Fruit fly (Drosophila melanogaster) whole organism, embryonic: ENCODE data around the gene CG15034.

ENCODE experiments used
- Abd-B ChIP-seq: fragments of 200-800 bp; sonication (Bioruptor generic); optimal IDR thresholded peaks from 2 replicates; lab custom pipeline; 2018; ENCODE audit warnings: missing biosample characterization, mild to moderate bottlenecking, missing genetic modification characterization, moderate library complexity
- Adf1 ChIP-seq: fragments of 200-800 bp; sonication (Bioruptor generic); IDR thresholded peaks from 2 replicates; pipeline ENCODE4 v1.3.6; 2022; ENCODE audit warnings: missing biosample characterization, missing genetic modification characterization
- B-H1 ChIP-seq: fragments of 200-800 bp; sonication (Bioruptor generic); IDR thresholded peaks from 3 replicates; pipeline ENCODE4 v1.3.6; 2022; ENCODE audit warnings: missing biosample characterization, missing genetic modification characterization
- B-H2 ChIP-seq: fragments of 200-800 bp; sonication (Bioruptor generic); optimal IDR thresholded peaks from 2 replicates; lab custom pipeline; 2018; ENCODE audit warnings: missing biosample characterization, mild to moderate bottlenecking, missing genetic modification characterization
- BtbVII ChIP-seq: fragments of 200-800 bp; sonication (Bioruptor generic); optimal IDR thresholded peaks from 3 replicates; lab custom pipeline; 2017; ENCODE audit warnings: missing biosample characterization, mild to moderate bottlenecking, missing genetic modification characterization
- CG1024 ChIP-seq: fragments of 200-800 bp; sonication (Bioruptor generic); IDR thresholded peaks from 2 replicates; pipeline ENCODE4 v1.3.6; 2022; ENCODE audit warnings: missing biosample characterization, missing genetic modification characterization
- CG11093 ChIP-seq: fragments of 200-800 bp; sonication (Bioruptor generic); IDR thresholded peaks from 3 replicates; pipeline ENCODE4 v1.3.6; 2022; ENCODE audit warnings: missing biosample characterization, missing genetic modification characterization
- CG13424 ChIP-seq: fragments of 200-800 bp; sonication (Bioruptor generic); optimal IDR thresholded peaks from 2 replicates; lab custom pipeline; 2019; ENCODE audit warnings: missing biosample characterization, mild to moderate bottlenecking, missing genetic modification characterization, moderate library complexity
- CG1647 ChIP-seq: fragments of 200-800 bp; sonication (Bioruptor generic); optimal IDR thresholded peaks from 3 replicates; lab custom pipeline; 2016; ENCODE audit warnings: missing biosample characterization, missing genetic modification characterization
- CG16815 ChIP-seq: fragments of 200-800 bp; sonication (Bioruptor generic); optimal IDR thresholded peaks from 3 replicates; lab custom pipeline; 2017; ENCODE audit warnings: missing biosample characterization, mild to moderate bottlenecking, missing genetic modification characterization
- CG30020 ChIP-seq: fragments of 200-800 bp; optimal IDR thresholded peaks from 2 replicates; lab custom pipeline; 2019; ENCODE audit warnings: missing biosample characterization, mild to moderate bottlenecking, missing genetic modification characterization, moderate library complexity
- CG3065 ChIP-seq: fragments of 200-800 bp; sonication (Bioruptor generic); optimal IDR thresholded peaks from 2 replicates; lab custom pipeline; 2016; ENCODE audit warnings: missing biosample characterization, missing genetic modification characterization
- CG31365 ChIP-seq: fragments of 200-800 bp; sonication (Bioruptor generic); optimal IDR thresholded peaks from 2 replicates; lab custom pipeline; 2018; ENCODE audit warnings: missing biosample characterization, mild to moderate bottlenecking, missing genetic modification characterization
- CG31388 ChIP-seq: fragments of 200-800 bp; sonication (Bioruptor generic); optimal IDR thresholded peaks from 2 replicates; lab custom pipeline; 2016; ENCODE audit warnings: missing biosample characterization, missing genetic modification characterization
- CG32772 ChIP-seq: fragments of 200-800 bp; sonication (Bioruptor generic); IDR thresholded peaks from 2 replicates; pipeline ENCODE4 v1.3.6; 2022; ENCODE audit warnings: missing biosample characterization, missing genetic modification characterization
- CG3281 ChIP-seq: fragments of 200-800 bp; sonication (Bioruptor generic); optimal IDR thresholded peaks from 3 replicates; lab custom pipeline; 2017; ENCODE audit warnings: missing biosample characterization, mild to moderate bottlenecking, missing genetic modification characterization
- CG33213 ChIP-seq: fragments of 200-800 bp; sonication (Bioruptor generic); optimal IDR thresholded peaks from 3 replicates; lab custom pipeline; 2016; ENCODE audit warnings: missing biosample characterization, missing genetic modification characterization
- CG42726 ChIP-seq: fragments of 200-800 bp; sonication (Bioruptor generic); IDR thresholded peaks from 2 replicates; pipeline ENCODE4 v1.3.6; 2022; ENCODE audit warnings: missing biosample characterization, missing genetic modification characterization; ENCODE audit not compliant: partially characterized antibody
- CG7928 ChIP-seq: fragments of 200-800 bp; sonication (Bioruptor generic); optimal IDR thresholded peaks from 2 replicates; lab custom pipeline; 2017; ENCODE audit warnings: missing biosample characterization, mild to moderate bottlenecking, missing genetic modification characterization
- CG8388 ChIP-seq: fragments of 200-800 bp; sonication (Bioruptor generic); optimal IDR thresholded peaks from 2 replicates; lab custom pipeline; 2019; ENCODE audit warnings: missing biosample characterization, mild to moderate bottlenecking, missing genetic modification characterization, moderate library complexity
- CG8944 ChIP-seq: fragments of 200-800 bp; sonication (Bioruptor generic); optimal IDR thresholded peaks from 3 replicates; lab custom pipeline; 2016; ENCODE audit warnings: missing biosample characterization, missing genetic modification characterization
- Dll ChIP-seq: fragments of 200-800 bp; sonication (Bioruptor generic); IDR thresholded peaks from 4 replicates; pipeline ENCODE4 v1.3.6; 2022; ENCODE audit warnings: missing biosample characterization, missing genetic modification characterization; ENCODE audit not compliant: partially characterized antibody
- Doc3 ChIP-seq: fragments of 200-800 bp; sonication (Bioruptor generic); IDR thresholded peaks from 3 replicates; pipeline ENCODE4 v1.3.6; 2022; ENCODE audit warnings: missing biosample characterization, missing genetic modification characterization; ENCODE audit not compliant: partially characterized antibody
- Dp ChIP-seq: fragments of 200-800 bp; sonication (Bioruptor generic); optimal IDR thresholded peaks from 2 replicates; lab custom pipeline; 2018; ENCODE audit warnings: missing biosample characterization, mild to moderate bottlenecking, missing genetic modification characterization, moderate library complexity
- Fer1 ChIP-seq: fragments of 200-800 bp; sonication (Bioruptor generic); optimal IDR thresholded peaks from 2 replicates; lab custom pipeline; 2017; ENCODE audit warnings: missing biosample characterization, mild to moderate bottlenecking, missing genetic modification characterization
- GATAe ChIP-seq: fragments of 200-800 bp; sonication (Bioruptor generic); conservative IDR thresholded peaks from 2 replicates; pipeline ENCODE4 v1.3.6; 2022; ENCODE audit warnings: missing biosample characterization, missing genetic modification characterization
- HLH54F ChIP-seq: fragments of 200-800 bp; sonication (Bioruptor generic); optimal IDR thresholded peaks from 3 replicates; lab custom pipeline; 2016; ENCODE audit warnings: missing biosample characterization, missing genetic modification characterization
- MBD-R2 ChIP-seq: fragments of 200-800 bp; sonication (Bioruptor generic); IDR thresholded peaks from 2 replicates; pipeline ENCODE4 v1.3.6; 2022; ENCODE audit warnings: missing biosample characterization, missing genetic modification characterization
- Med ChIP-seq: fragments of 200-800 bp; sonication (Bioruptor generic); peaks from one replicate; lab custom pipeline; 2016; ENCODE audit warnings: missing biosample characterization, missing genetic modification characterization, mild to moderate bottlenecking, inconsistent platforms, moderate library complexity
- NC2β ChIP-seq: fragments of 200-800 bp; sonication (Bioruptor generic); optimal IDR thresholded peaks from 2 replicates; lab custom pipeline; 2016; ENCODE audit warnings: missing biosample characterization, missing genetic modification characterization
- NK7.1 ChIP-seq: fragments of 200-800 bp; sonication (Bioruptor generic); optimal IDR thresholded peaks from 3 replicates; lab custom pipeline; 2016; ENCODE audit warnings: missing biosample characterization, missing genetic modification characterization
- Pdp1 ChIP-seq, 2 experiments: fragments of 200-800 bp; sonication (Bioruptor generic); optimal IDR thresholded peaks; 3 replicates each; lab custom pipeline; 2016; ENCODE audit warnings: missing biosample characterization in 2 of 2, missing genetic modification characterization in 2 of 2, mild to moderate bottlenecking in 1 of 2, moderate library complexity in 1 of 2
- Sox100B ChIP-seq: fragments of 200-800 bp; sonication (Bioruptor generic); optimal IDR thresholded peaks from 3 replicates; lab custom pipeline; 2018; ENCODE audit warnings: missing biosample characterization, mild to moderate bottlenecking, missing genetic modification characterization
- Sry-δ ChIP-seq: fragments of 200-800 bp; sonication (Bioruptor generic); optimal IDR thresholded peaks from 2 replicates; lab custom pipeline; 2016; ENCODE audit warnings: missing biosample characterization, missing genetic modification characterization
- bab2 ChIP-seq: fragments of 200-800 bp; sonication (Bioruptor generic); optimal IDR thresholded peaks from 2 replicates; lab custom pipeline; 2016; ENCODE audit warnings: missing biosample characterization, missing genetic modification characterization
- caup ChIP-seq: fragments of 200-800 bp; sonication (Bioruptor generic); optimal IDR thresholded peaks from 3 replicates; lab custom pipeline; 2017; ENCODE audit warnings: missing biosample characterization, mild to moderate bottlenecking, missing genetic modification characterization, moderate library complexity; ENCODE audit not compliant: severe bottlenecking
- cg ChIP-seq: fragments of 200-800 bp; sonication (Bioruptor generic); optimal IDR thresholded peaks from 3 replicates; lab custom pipeline; 2019; ENCODE audit warnings: missing biosample characterization, mild to moderate bottlenecking, missing genetic modification characterization, moderate library complexity
- dimm ChIP-seq: fragments of 200-800 bp; sonication (Bioruptor generic); IDR thresholded peaks from 2 replicates; pipeline ENCODE4 v1.3.6; 2022; ENCODE audit warnings: missing biosample characterization, missing genetic modification characterization
- ems ChIP-seq: fragments of 200-800 bp; sonication (Bioruptor generic); optimal IDR thresholded peaks from 3 replicates; lab custom pipeline; 2016; ENCODE audit warnings: missing biosample characterization, missing genetic modification characterization
- esg ChIP-seq: fragments of 200-800 bp; sonication (Bioruptor generic); conservative IDR thresholded peaks from 2 replicates; pipeline ENCODE4 v1.3.6; 2022; ENCODE audit warnings: missing biosample characterization, missing genetic modification characterization
- eve ChIP-seq, 2 experiments: fragments of >200 bp; optimal IDR thresholded peaks; 2 replicates each; lab custom pipeline; 2017; ENCODE audit warnings: missing biosample characterization in 2 of 2, missing genetic modification characterization in 2 of 2
- grn ChIP-seq: fragments of 200-800 bp; sonication (Bioruptor generic); optimal IDR thresholded peaks from 3 replicates; lab custom pipeline; 2017; ENCODE audit warnings: missing biosample characterization, missing genetic modification characterization
- gt ChIP-seq: fragments of 200-800 bp; sonication (Bioruptor generic); IDR thresholded peaks from 2 replicates; pipeline ENCODE4 v1.3.6; 2022; ENCODE audit warnings: missing biosample characterization, missing genetic modification characterization
- lmd ChIP-seq: fragments of 200-800 bp; sonication (Bioruptor generic); IDR thresholded peaks from 2 replicates; pipeline ENCODE4 v1.3.6; 2022; ENCODE audit warnings: missing biosample characterization, missing genetic modification characterization
- mirr ChIP-seq: fragments of 200-800 bp; sonication (Bioruptor generic); optimal IDR thresholded peaks from 3 replicates; lab custom pipeline; 2018; ENCODE audit warnings: missing biosample characterization, mild to moderate bottlenecking, missing genetic modification characterization
- nmo ChIP-seq: fragments of 200-800 bp; sonication (Bioruptor generic); optimal IDR thresholded peaks from 2 replicates; lab custom pipeline; 2018; ENCODE audit warnings: missing biosample characterization, mild to moderate bottlenecking, missing genetic modification characterization, moderate library complexity
- phol ChIP-seq: fragments of 200-800 bp; sonication (Bioruptor generic); optimal IDR thresholded peaks from 3 replicates; lab custom pipeline; 2018; ENCODE audit warnings: missing biosample characterization, mild to moderate bottlenecking, missing genetic modification characterization, moderate library complexity
- so ChIP-seq: fragments of 200-800 bp; sonication (Bioruptor generic); IDR thresholded peaks from 3 replicates; pipeline ENCODE4 v1.3.6; 2022; ENCODE audit warnings: missing biosample characterization, missing genetic modification characterization
- ttk ChIP-seq: fragments of 200-800 bp; sonication (Bioruptor generic); IDR thresholded peaks from 2 replicates; pipeline ENCODE4 v2.1.2; 2022; ENCODE audit warnings: missing biosample characterization, missing genetic modification characterization
- vvl ChIP-seq: fragments of 200-800 bp; sonication (Bioruptor generic); IDR thresholded peaks from 2 replicates; pipeline ENCODE4 v1.3.6; 2022; ENCODE audit warnings: missing biosample characterization, missing genetic modification characterization
- wor ChIP-seq: fragments of 200-800 bp; sonication (Bioruptor generic); IDR thresholded peaks from 2 replicates; pipeline ENCODE4 v1.3.6; 2022; ENCODE audit warnings: missing biosample characterization, missing genetic modification characterization

Gene CG15034

DNA sequence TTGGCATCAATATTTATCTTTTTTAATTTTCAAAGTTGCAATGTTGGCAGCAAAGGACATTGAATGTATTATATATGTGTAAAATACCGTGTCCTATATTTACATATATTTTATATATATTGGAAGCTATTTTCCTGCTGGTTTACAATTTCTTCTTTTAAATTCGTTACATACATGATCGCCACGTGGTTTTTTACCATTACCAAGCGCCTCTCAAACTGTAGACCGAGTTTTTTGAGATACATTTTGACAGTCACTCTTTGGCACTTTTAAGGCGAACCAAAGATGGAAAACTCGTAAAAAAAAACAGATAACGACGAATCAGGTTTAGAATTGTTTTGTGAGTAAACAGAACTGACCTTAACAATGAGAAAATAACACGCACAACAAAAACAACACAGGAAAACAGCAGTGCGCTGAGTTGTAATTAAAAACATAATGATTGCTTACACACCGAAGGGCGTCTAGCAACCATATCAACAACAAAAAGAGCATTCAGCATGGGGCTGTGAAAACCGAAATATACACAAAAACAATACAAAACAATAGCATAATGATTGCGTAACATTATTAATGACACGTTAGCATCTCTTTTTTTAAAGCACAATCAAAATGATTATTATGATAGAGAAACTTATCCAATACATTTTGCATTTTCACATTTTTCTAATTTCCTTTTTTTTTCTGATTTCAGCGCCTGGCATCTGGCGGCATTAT is 7.5 kb downstream of the CG15034 start (continued):
- no peak for TF ChIP-seq CG3281 (GFP tag; lab: Kevin White, UChicago)
- TF ChIP-seq CG16815 (GFP tag; lab: Kevin White, UChicago), result no peak
- peak in 1 of 2 experiments; percentile 93 for TF ChIP-seq Pdp1 (GFP tag; optimal IDR thresholded peaks at IDR 0.05; lab: Kevin White, UChicago)
- TF ChIP-seq Abd-B, result peak; percentile 6
- TF ChIP-seq bab2, result no peak
- TF ChIP-seq vvl (GFP tag; lab: Robert Waterston, UW), result no peak
- no peak for TF ChIP-seq CG1647 (GFP tag; lab: Kevin White, UChicago)
- peak in 1 of 2 experiments; percentile 36 for TF ChIP-seq eve (GFP tag; optimal IDR thresholded peaks at IDR 0.05; lab: Kevin White, UChicago)
- TF ChIP-seq HLH54F (GFP tag; lab: Kevin White, UChicago), result no peak
- TF ChIP-seq CG1024 (GFP tag; lab: Robert Waterston, UW), result no peak
- TF ChIP-seq wor, result no peak
- TF ChIP-seq NK7.1 (GFP tag; lab: Kevin White, UChicago), result no peak
- TF ChIP-seq ttk (GFP tag; lab: Robert Waterston, UW), result no peak
- no peak for TF ChIP-seq esg
- no peak for TF ChIP-seq ems (GFP tag; lab: Kevin White, UChicago)
- TF ChIP-seq CG7928 (GFP tag; lab: Kevin White, UChicago), result no peak
- TF ChIP-seq MBD-R2 (GFP tag; lab: Robert Waterston, UW), result no peak
- TF ChIP-seq so, result no peak
- no peak for TF ChIP-seq Adf1 (GFP tag; lab: Robert Waterston, UW)
- TF ChIP-seq caup, result no peak
- no peak for TF ChIP-seq nmo
- TF ChIP-seq grn (GFP tag; lab: Kevin White, UChicago), result no peak
- no peak for TF ChIP-seq gt
- TF ChIP-seq CG13424 (tag; lab: Kevin White, UChicago), result no peak
- TF ChIP-seq GATAe (GFP tag; lab: Robert Waterston, UW), result no peak
- peak; percentile 11 for TF ChIP-seq mirr (GFP tag; lab: Kevin White, UChicago)
- TF ChIP-seq Dp (GFP tag; lab: Kevin White, UChicago), result no peak
- TF ChIP-seq Med (GFP tag; lab: Kevin White, UChicago), result no peak

dm6 chrX:7338538-7338937 is 8.8 kb downstream of the CG15034 start:
- TF ChIP-seq CG31388 (GFP tag; lab: Kevin White, UChicago), result no peak
- peak; percentile 38; the same call in 1 of the 3 replicates for TF ChIP-seq B-H1 (GFP tag; lab: Robert Waterston, UW)
- no peak for TF ChIP-seq NC2β (GFP tag; lab: Kevin White, UChicago)
- TF ChIP-seq Sry-δ (GFP tag; lab: Kevin White, UChicago), result peak; percentile 6
- TF ChIP-seq BtbVII (GFP tag; lab: Kevin White, UChicago), result peak; percentile 62
- TF ChIP-seq CG8388 (GFP tag; lab: Kevin White, UChicago), result peak; percentile 60
- no peak for TF ChIP-seq CG3065
- no peak for TF ChIP-seq GATAe (GFP tag; lab: Robert Waterston, UW)
- no peak for TF ChIP-seq CG42726 (GFP tag; lab: Robert Waterston, UW)
- TF ChIP-seq Sox100B (GFP tag; lab: Kevin White, UChicago), result peak; percentile 75
- TF ChIP-seq dimm (GFP tag; lab: Robert Waterston, UW), result no peak
- TF ChIP-seq phol (tag; lab: Kevin White, UChicago), result peak; percentile 64
- peak; percentile 76 for TF ChIP-seq Fer1 (GFP tag; lab: Kevin White, UChicago)
- TF ChIP-seq CG11093 (GFP tag; lab: Robert Waterston, UW), result 0 out of 3 replicates have a peak, but pooled peaks have one; percentile 35
- TF ChIP-seq CG32772, result no peak
- TF ChIP-seq CG31365, result peak; percentile 57
- peak; percentile 61 for TF ChIP-seq lmd (GFP tag; lab: Robert Waterston, UW)
- TF ChIP-seq Dll (GFP tag; lab: Robert Waterston, UW), result no peak
- peak; percentile 26 for TF ChIP-seq CG8944 (GFP tag; lab: Kevin White, UChicago)
- TF ChIP-seq CG33213 (GFP tag; lab: Kevin White, UChicago), result no peak
- TF ChIP-seq B-H2, result peak; percentile 56
- TF ChIP-seq cg (GFP tag; lab: Kevin White, UChicago), result no peak
- TF ChIP-seq Doc3, result no peak
- TF ChIP-seq CG30020 (tag; lab: Kevin White, UChicago), result peak; percentile 12
